Worm (Caenorhabditis elegans): ENCODE data around the gene vpat-1.

DNA sequence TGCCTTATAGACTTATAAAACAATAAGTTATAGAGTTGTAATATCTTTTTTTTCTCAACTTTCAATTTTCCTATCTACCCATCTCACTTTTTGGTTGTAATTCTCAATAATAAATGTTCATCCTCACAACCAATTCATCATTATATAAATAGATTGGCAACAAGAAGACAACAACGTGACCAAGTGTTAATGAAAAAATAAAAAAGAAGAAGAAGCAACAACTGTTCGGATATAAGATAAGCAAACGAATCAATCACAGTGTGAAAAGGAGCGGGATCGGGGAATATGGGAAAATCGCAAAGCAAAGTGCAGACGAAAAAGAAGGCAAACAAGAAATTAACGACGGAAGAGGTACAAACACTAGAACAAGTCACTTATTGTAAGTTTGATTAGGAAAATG is 7.9 kb upstream of the vpat-1 start, which contains the start of gene ncs-3:
- TF ChIP-seq ztf-11 (tag; optimal IDR thresholded peaks at IDR 0.05) (no peak), elt-1 (tag; optimal IDR thresholded peaks at IDR 0.05; ENCODE audit: borderline replicate concordance, insufficient read depth) (no peak), ham-2 (GFP tag; optimal IDR thresholded peaks at IDR 0.05) (no peak), blmp-1 (tag; optimal IDR thresholded peaks at IDR 0.05) (no peak), unc-120 (tag; optimal IDR thresholded peaks at IDR 0.05; ENCODE audit: poor library complexity, severe bottlenecking) (peak; percentile 62), pha-4 (tag; optimal IDR thresholded peaks at IDR 0.05) (no peak), lsy-2 (tag; optimal IDR thresholded peaks at IDR 0.05) (no peak), ceh-39 (tag; optimal IDR thresholded peaks at IDR 0.05) (no peak), drap-1 (GFP tag; optimal IDR thresholded peaks at IDR 0.05) (no peak), nhr-12 (tag; optimal IDR thresholded peaks at IDR 0.05) (no peak), lin-13 (tag; optimal IDR thresholded peaks at IDR 0.05) (no peak), sptf-1 (tag; optimal IDR thresholded peaks at IDR 0.05) (no peak), unc-39 (tag; optimal IDR thresholded peaks at IDR 0.05) (no peak)

All from whole organism, mixed stage, embryonic.